Worm (Caenorhabditis elegans): ENCODE measurements around the gene R151.1.

- TF ChIP-seq hnd-1 (tag; optimal IDR thresholded peaks at IDR 0.05) (no peak), ama-1 (optimal IDR thresholded peaks at IDR 0.05) (no peak), scrt-1 (GFP tag; IDR thresholded peaks at IDR 0.05) (no peak), flt-1 (GFP tag; IDR thresholded peaks at IDR 0.05) (no peak), sea-1 (GFP tag; conservative IDR thresholded peaks at IDR 0.05) (no peak), tra-4 (tag; optimal IDR thresholded peaks at IDR 0.05) (no peak), B0310.2 (tag; optimal IDR thresholded peaks at IDR 0.05) (no peak), tbx-37 (GFP tag; conservative IDR thresholded peaks at IDR 0.05) (no peak), aly-1 (tag; optimal IDR thresholded peaks at IDR 0.05) (no peak), hmg-4 (GFP tag; optimal IDR thresholded peaks at IDR 0.05) (no peak), F13C5.2 (tag; optimal IDR thresholded peaks at IDR 0.05) (no peak), pes-1 (GFP tag; IDR thresholded peaks at IDR 0.05) (no peak), ceh-36 (tag; optimal IDR thresholded peaks at IDR 0.05) (no peak), tbx-11 (GFP tag; IDR thresholded peaks at IDR 0.05) (no peak)
These were observed 4.3 kb upstream of the R151.1 start for ce11 chrIII:7212028-7212427.
